Worm (Caenorhabditis elegans) whole organism, late embryonic: ENCODE results near the gene sre-1.

Source experiments
- pha-4 ChIP-seq: fragments of 150-350 bp; optimal IDR thresholded peaks from 2 replicates; lab custom pipeline; 2018; ENCODE audit warnings: missing biosample characterization, missing genetic modification reagents, missing genetic modification characterization
- sox-4 ChIP-seq: sonication (generic microtip); optimal IDR thresholded peaks from 2 replicates; lab custom pipeline; 2017; ENCODE audit warnings: mild to moderate bottlenecking, missing genetic modification characterization, inconsistent platforms, missing compliant biosample characterization

DNA sequence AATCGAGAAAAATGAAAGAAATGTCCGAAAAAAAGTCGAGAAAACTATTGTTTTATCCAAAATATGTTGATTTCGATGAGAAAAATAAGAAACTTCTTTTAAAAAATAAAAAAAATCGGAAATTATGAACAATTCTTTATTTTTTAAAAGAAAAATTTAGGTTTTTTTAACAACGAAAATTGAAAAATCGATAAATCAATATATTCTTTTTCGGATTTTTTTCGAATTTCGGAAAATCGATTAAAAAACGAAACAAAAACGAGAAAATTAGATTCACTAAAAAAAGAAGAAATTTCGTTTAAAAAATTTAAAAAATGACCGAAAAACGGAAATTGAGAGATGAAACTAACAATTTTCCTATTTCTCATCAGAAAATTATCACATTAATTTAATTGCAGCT, 39.5 kb upstream of the sre-1 start:
- TF ChIP-seq sox-4 (tag; lab: Kevin White, UChicago) (no peak), pha-4 (tag; lab: Kevin White, UChicago) (no peak)
